Worm (Caenorhabditis elegans) whole organism, dauer: ENCODE data around the gene srj-25.

Source experiments
- unc-62 ChIP-seq: sonication (generic microtip); optimal IDR thresholded peaks from 2 replicates; lab custom pipeline; 2017; ENCODE audit warnings: missing biosample characterization, missing genetic modification reagents, missing genetic modification characterization

Gene srj-25

DNA sequence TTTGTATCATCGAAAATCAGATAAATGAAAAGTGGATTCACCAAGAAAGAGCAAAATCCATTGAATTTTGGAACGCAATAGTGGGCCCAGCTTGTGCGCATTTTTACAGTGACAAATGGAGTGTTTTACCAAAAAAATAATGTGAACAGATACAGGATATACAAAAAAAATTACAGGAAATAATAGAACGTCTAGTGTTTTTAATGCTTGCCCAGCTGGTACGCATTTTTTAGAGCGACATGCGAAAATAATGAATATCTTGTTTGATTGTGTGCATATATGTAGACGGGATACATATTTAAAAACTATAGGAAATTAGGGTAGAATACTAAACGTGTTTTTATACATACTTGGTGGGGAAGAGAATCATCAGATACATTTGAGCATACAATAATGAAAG, at the start of gene srj-25:
TSS of gene srj-25 (minus strand) at position 101 of the 400 bp plus-strand sequence.
- TF ChIP-seq unc-62 (GFP tag; lab: Kevin White, UChicago): no peak

- TF ChIP-seq unc-62 (GFP tag; lab: Kevin White, UChicago): no peak
These were observed 46.4 kb upstream of the srj-25 start, which contains the start of gene srab-16 for ce11 chrV:782432-782831. Gene srab-16, plus strand, starts transcription at chrV:782732.

- no peak for TF ChIP-seq unc-62 (GFP tag; lab: Kevin White, UChicago)
These were observed 43.9 kb upstream of the srj-25 start, which contains the start of gene srbc-60 for ce11 chrV:779999-780398. Gene srbc-60, plus strand, starts transcription at chrV:780299.

ce11 chrV:778339-778738, 42.3 kb upstream of the srj-25 start, which contains the start of gene srbc-59:
Gene srbc-59, plus strand, starts transcription at chrV:778639.
- no peak for TF ChIP-seq unc-62 (GFP tag; lab: Kevin White, UChicago)

ce11 chrV:777285-777684, 41.2 kb upstream of the srj-25 start, which contains the start of gene R09E12.9:
Gene R09E12.9, plus strand, starts transcription at chrV:777600.
- TF ChIP-seq unc-62 (GFP tag; lab: Kevin White, UChicago): no peak

DNA sequence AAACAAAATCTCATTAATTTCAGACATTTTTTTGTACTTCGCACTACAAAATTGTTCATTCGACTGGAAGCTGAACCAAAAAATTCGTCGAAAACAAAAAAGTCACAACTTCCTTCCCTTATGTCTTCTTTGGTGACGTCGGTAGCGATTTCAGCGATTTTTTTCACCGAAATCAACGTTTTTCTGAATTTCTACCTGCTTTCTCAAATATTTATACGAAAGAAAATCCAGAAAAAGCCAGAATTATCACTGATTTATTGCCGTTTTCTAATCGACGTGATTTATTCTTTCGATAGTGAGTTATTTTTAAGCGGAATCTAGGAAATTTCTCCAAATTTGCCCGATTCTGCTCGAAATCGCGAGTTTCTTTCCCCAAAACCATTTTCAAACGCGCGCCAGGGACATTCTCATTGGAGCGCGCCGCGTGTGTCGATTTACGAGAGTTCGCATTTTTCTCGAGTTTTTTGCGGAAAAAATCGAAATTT, 38.8 kb upstream of the srj-25 start, which contains the start of gene srbc-58:
TSS of gene srbc-58 (plus strand) at position 121 of the 485 bp plus-strand sequence.
- no peak for TF ChIP-seq unc-62 (GFP tag; lab: Kevin White, UChicago)

- no peak for TF ChIP-seq unc-62 (GFP tag; lab: Kevin White, UChicago)
These were observed 38.3 kb upstream of the srj-25 start for ce11 chrV:774341-774740.

ce11 chrV:773256-773655, 37.2 kb upstream of the srj-25 start, which contains the start of gene sti-1:
Gene sti-1, plus strand, starts transcription at chrV:773518.
- TF ChIP-seq unc-62 (GFP tag; lab: Kevin White, UChicago): no peak

- TF ChIP-seq unc-62 (GFP tag; lab: Kevin White, UChicago): no peak
These were observed 36.1 kb upstream of the srj-25 start for ce11 chrV:772210-772609.

DNA sequence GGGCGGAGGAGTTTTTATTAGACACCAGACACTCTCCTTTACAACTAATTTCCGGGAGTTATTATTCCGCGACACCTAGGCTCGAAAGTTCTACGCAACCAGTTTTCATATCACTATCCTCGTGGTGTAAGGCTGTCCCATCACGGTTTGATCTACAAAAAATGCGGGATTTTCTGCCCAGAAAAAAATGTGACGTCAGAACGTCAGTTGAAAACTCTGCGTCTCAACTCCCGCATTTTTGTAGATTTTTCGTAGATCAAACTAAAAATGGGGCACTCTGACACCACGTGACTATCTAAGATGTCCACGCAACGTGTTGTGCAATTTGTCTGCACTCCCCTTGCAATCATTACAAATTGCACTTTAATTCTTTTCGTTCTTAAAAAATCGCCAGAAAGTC, 28.7 kb upstream of the srj-25 start, which contains the start of gene str-238:
TSS of gene str-238 (plus strand) at position 301 of the 400 bp plus-strand sequence.
- TF ChIP-seq unc-62 (GFP tag; lab: Kevin White, UChicago): no peak

DNA sequence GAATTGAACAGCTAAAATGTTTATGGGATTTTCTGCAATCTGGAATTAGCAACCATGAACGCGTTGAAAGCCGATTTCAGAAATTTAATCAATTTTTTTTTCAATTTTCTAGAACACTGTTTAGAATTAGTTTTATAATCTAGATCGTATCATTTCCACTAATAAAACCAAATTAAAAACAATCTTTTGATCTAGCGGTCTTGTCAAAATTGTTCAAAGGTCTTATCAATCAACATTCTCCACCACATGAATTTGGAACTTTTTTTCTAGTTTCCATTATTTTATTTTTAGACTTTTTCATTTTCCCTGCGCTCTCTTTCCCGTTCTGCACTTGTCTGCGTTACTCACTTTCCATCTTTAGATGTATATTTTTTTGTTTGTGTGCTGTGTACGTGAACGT, 26.3 kb upstream of the srj-25 start, which contains the start of gene srp-2:
TSS of gene srp-2 (plus strand) at position 301 of the 400 bp plus-strand sequence.
- no peak for TF ChIP-seq unc-62 (GFP tag; lab: Kevin White, UChicago)

DNA sequence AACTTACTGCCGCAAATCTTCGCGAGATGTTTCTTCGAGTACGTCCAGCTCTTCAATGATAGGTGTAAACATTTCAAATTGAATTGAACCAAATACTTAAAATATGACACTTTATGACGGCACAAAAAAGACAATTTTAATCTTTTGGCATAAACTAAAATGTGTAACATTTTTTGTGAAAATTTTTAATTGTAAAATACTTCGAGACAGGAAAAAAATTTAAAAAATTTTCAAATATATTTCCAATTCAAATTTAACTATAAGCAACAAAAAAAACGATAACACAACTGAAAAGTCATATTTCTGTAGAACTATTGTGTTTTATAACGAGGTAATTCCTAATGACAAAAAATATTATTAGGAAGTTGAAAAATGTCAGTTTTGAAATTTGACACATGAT, 25.8 kb upstream of the srj-25 start, which contains the start of gene C05E4.12:
TSS of gene C05E4.12 (minus strand) at position 101 of the 400 bp plus-strand sequence.
- no peak for TF ChIP-seq unc-62 (GFP tag; lab: Kevin White, UChicago)

DNA sequence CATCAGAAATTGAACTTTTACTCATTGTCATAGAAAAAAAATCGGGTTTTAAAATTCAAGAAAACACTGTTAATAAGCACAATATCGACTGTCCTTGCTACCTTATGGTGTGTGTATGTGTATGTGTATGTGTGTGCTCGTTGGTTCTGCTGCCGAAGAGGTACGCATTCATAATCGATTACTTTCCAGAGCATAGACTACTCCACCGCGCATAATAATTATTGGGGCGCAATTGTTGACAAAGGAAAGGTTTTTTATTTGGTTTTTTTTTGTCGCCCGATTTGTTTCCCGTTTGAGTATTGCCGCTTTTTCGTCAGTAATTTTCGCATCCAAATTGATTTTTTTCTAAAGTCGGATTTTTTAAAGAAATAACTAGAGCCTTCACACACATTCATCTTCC, 25.2 kb upstream of the srj-25 start, which contains the start of gene C05E4.15:
TSS of gene C05E4.15 (minus strand) at position 101 of the 400 bp plus-strand sequence.
- TF ChIP-seq unc-62 (GFP tag; lab: Kevin White, UChicago): no peak

- TF ChIP-seq unc-62 (GFP tag; lab: Kevin White, UChicago): no peak
These were observed 20.1 kb upstream of the srj-25 start, which contains the start of gene str-20 for ce11 chrV:756169-756568. Gene str-20, plus strand, starts transcription at chrV:756469.

DNA sequence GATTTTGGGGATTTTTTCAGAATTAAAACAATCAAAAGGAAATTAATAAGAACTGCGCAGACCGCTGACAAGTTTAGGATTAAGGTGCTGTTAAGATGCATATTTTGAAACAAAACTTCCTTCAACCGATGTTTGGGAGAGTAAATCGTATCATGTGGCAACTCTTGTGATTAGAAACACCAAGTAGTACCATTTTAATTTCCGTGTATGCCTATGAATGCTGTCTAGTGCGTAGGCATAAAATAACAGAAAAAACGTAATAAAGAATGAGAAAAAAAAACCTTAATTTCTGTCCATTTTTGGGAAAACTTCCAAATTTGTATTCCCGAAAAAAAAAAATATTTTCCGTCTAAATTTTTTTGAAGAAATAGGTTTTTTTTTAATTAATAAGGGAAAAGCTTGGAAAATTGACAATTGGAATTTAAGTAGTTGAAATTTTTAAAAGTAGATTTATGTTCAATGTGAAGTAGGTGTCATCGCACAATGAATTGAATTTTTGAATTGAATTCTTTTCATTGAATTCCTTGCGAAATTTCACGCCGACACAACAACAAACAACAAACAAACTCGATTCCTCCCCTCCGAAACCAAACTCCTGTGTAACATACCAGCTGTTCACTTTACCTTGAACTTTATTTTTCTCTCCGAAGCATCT, 16.7 kb upstream of the srj-25 start, which contains the start of the genes str-262 and srp-1:
TSS of gene str-262 (minus strand) at position 101 of the 655 bp plus-strand sequence.
TSS of gene srp-1 (plus strand) at position 605 of the 655 bp plus-strand sequence.
- TF ChIP-seq unc-62 (GFP tag; lab: Kevin White, UChicago): no peak

DNA sequence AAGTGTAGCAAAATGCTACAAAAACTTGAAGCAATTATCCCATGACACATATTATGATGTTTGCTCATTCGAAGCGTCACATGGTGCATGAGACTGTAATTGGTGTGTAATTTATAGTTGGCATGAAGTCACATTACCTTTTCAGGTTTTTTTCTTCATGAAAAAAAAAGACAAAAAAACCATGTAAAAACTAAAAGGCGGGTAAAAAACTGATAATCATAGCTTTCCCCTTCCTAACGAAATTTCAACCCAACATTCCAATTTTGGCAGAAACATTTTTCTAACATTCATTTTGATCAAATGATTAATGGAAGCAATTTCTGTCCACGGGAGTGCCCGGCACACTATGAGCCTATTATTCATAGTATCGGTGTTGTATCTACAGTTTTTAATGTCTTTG, 12.0 kb upstream of the srj-25 start, which contains the start of gene sri-4:
TSS of gene sri-4 (plus strand) at position 301 of the 400 bp plus-strand sequence.
- no peak for TF ChIP-seq unc-62 (GFP tag; lab: Kevin White, UChicago)
